Fruit fly (Drosophila melanogaster) whole organism, embryonic: ENCODE data around the gene HDAC4.

Experiments used
- Antp ChIP-seq: fragments of 200-800 bp; sonication (Bioruptor generic); optimal IDR thresholded peaks from 3 replicates; lab custom pipeline; 2016; ENCODE audit warnings: missing biosample characterization, missing genetic modification characterization
- CG10565 ChIP-seq: fragments of 200-800 bp; sonication (Bioruptor generic); optimal IDR thresholded peaks from 3 replicates; lab custom pipeline; 2016; ENCODE audit warnings: missing biosample characterization, mild to moderate bottlenecking, missing genetic modification characterization
- CG12219 ChIP-seq: fragments of 200-800 bp; sonication (Bioruptor generic); optimal IDR thresholded peaks from 3 replicates; lab custom pipeline; 2018; ENCODE audit warnings: missing biosample characterization, mild to moderate bottlenecking, missing genetic modification characterization
- CG12659 ChIP-seq: fragments of 200-800 bp; sonication (Bioruptor generic); optimal IDR thresholded peaks from 3 replicates; lab custom pipeline; 2017; ENCODE audit warnings: mild to moderate bottlenecking, missing biosample characterization, missing genetic modification reagents, missing genetic modification characterization
- CG13287 ChIP-seq: fragments of 200-800 bp; sonication (Bioruptor generic); IDR thresholded peaks from 2 replicates; pipeline ENCODE4 v1.3.6; 2022; ENCODE audit warnings: missing biosample characterization, missing genetic modification characterization; ENCODE audit not compliant: partially characterized antibody
- CG18011 ChIP-seq: fragments of 200-800 bp; sonication (Bioruptor generic); optimal IDR thresholded peaks from 2 replicates; lab custom pipeline; 2017; ENCODE audit warnings: missing biosample characterization, missing genetic modification characterization, mild to moderate bottlenecking, moderate library complexity, missing genotype
- CG2116 ChIP-seq: fragments of 200-800 bp; sonication (Bioruptor generic); optimal IDR thresholded peaks from 3 replicates; lab custom pipeline; 2018; ENCODE audit warnings: missing biosample characterization, mild to moderate bottlenecking, missing genetic modification characterization
- CG2129 ChIP-seq: fragments of 200-800 bp; sonication (Bioruptor generic); IDR thresholded peaks from 2 replicates; pipeline ENCODE4 v1.3.6; 2022; ENCODE audit warnings: missing biosample characterization, missing genetic modification characterization; ENCODE audit not compliant: partially characterized antibody
- CG2889 ChIP-seq: fragments of 200-800 bp; sonication (Bioruptor generic); IDR thresholded peaks from 3 replicates; pipeline ENCODE4 v1.3.6; 2022; ENCODE audit warnings: missing biosample characterization, missing genetic modification characterization
- CG32532 ChIP-seq: fragments of 200-800 bp; sonication (Bioruptor generic); IDR thresholded peaks from 2 replicates; pipeline ENCODE4 v1.3.6; 2022; ENCODE audit warnings: missing biosample characterization, missing genetic modification characterization
- CG34376 ChIP-seq: fragments of 200-800 bp; sonication (Bioruptor generic); optimal IDR thresholded peaks from 2 replicates; lab custom pipeline; 2018; ENCODE audit warnings: missing biosample characterization, mild to moderate bottlenecking, missing genetic modification characterization
- CG34422 ChIP-seq: fragments of 200-800 bp; sonication (Bioruptor generic); IDR thresholded peaks from 3 replicates; pipeline ENCODE4 v1.3.6; 2022; ENCODE audit warnings: missing biosample characterization, missing genetic modification characterization
- CG3995 ChIP-seq: fragments of 200-800 bp; sonication (Bioruptor generic); optimal IDR thresholded peaks from 3 replicates; lab custom pipeline; 2016; ENCODE audit warnings: missing biosample characterization, missing genetic modification characterization
- CG5180 ChIP-seq: fragments of 200-800 bp; sonication (Bioruptor generic); optimal IDR thresholded peaks from 3 replicates; lab custom pipeline; 2017; ENCODE audit warnings: missing biosample characterization, missing genetic modification characterization, mild to moderate bottlenecking, moderate library complexity, missing genetic modification reagents
- CG8478 ChIP-seq: fragments of >200 bp; optimal IDR thresholded peaks from 2 replicates; lab custom pipeline; 2018
- CG9437 ChIP-seq: fragments of 200-800 bp; sonication (Bioruptor generic); optimal IDR thresholded peaks from 2 replicates; lab custom pipeline; 2018; ENCODE audit warnings: missing biosample characterization, mild to moderate bottlenecking, missing genetic modification characterization
- CkIIα-i1 ChIP-seq: fragments of 200-800 bp; sonication (Bioruptor generic); IDR thresholded peaks from 2 replicates; pipeline ENCODE4 v1.3.6; 2022; ENCODE audit warnings: missing biosample characterization, missing genetic modification characterization
- CoRest ChIP-seq: fragments of 200-800 bp; sonication (Bioruptor generic); optimal IDR thresholded peaks from 3 replicates; lab custom pipeline; 2018; ENCODE audit warnings: missing biosample characterization, mild to moderate bottlenecking, missing genetic modification characterization, moderate library complexity
- ERR ChIP-seq: fragments of 200-800 bp; sonication (Bioruptor generic); optimal IDR thresholded peaks from 2 replicates; lab custom pipeline; 2016; ENCODE audit warnings: missing biosample characterization, missing genetic modification characterization
- Eip74EF ChIP-seq, 2 experiments: fragments of 200-800 bp in 1 of 2; fragments of >200 bp in 1 of 2; sonication (Bioruptor generic) in 1 of 2; optimal IDR thresholded peaks; 2 replicates each; lab custom pipeline; 2017 to 2019; ENCODE audit warnings: missing biosample characterization in 2 of 2, missing genetic modification characterization in 2 of 2, mild to moderate bottlenecking in 1 of 2, moderate library complexity in 1 of 2
- Ets97D ChIP-seq: fragments of 200-800 bp; sonication (Bioruptor generic); optimal IDR thresholded peaks from 3 replicates; lab custom pipeline; 2016; ENCODE audit warnings: missing biosample characterization, missing genetic modification characterization
- H15 ChIP-seq: fragments of 200-800 bp; sonication (Bioruptor generic); IDR thresholded peaks from 3 replicates; pipeline ENCODE4 v1.3.6; 2022; ENCODE audit warnings: missing biosample characterization, missing genetic modification characterization
- Hr51 ChIP-seq, 2 experiments: fragments of 200-800 bp; sonication (Bioruptor generic); optimal IDR thresholded peaks; 2 replicates in 1 of 2; 3 replicates in 1 of 2; lab custom pipeline; 2016 to 2018; ENCODE audit warnings: missing biosample characterization in 2 of 2, missing genetic modification characterization in 2 of 2, mild to moderate bottlenecking in 1 of 2, moderate library complexity in 1 of 2
- Jarid2 ChIP-seq: fragments of 200-800 bp; sonication (Bioruptor generic); optimal IDR thresholded peaks from 3 replicates; lab custom pipeline; 2017; ENCODE audit warnings: mild to moderate bottlenecking, missing biosample characterization, missing genetic modification reagents, missing genetic modification characterization
- Nf-YA ChIP-seq: fragments of 200-800 bp; sonication (Bioruptor generic); IDR thresholded peaks from 2 replicates; pipeline ENCODE4 v1.3.6; 2022; ENCODE audit warnings: missing biosample characterization, missing genetic modification characterization
- Opbp ChIP-seq: fragments of 200-800 bp; sonication (Bioruptor generic); IDR thresholded peaks from 3 replicates; pipeline ENCODE4 v1.3.6; 2022; ENCODE audit warnings: missing biosample characterization, missing genetic modification characterization; ENCODE audit not compliant: partially characterized antibody
- Scr ChIP-seq: fragments of 200-800 bp; sonication (Bioruptor generic); IDR thresholded peaks from 2 replicates; pipeline ENCODE4 v1.3.6; 2022; ENCODE audit warnings: missing biosample characterization, missing genetic modification characterization; ENCODE audit not compliant: partially characterized antibody
- Six4 ChIP-seq: fragments of 200-800 bp; sonication (Bioruptor generic); optimal IDR thresholded peaks from 2 replicates; lab custom pipeline; 2016; ENCODE audit warnings: missing biosample characterization, missing genetic modification characterization
- Sox100B ChIP-seq: fragments of 200-800 bp; sonication (Bioruptor generic); optimal IDR thresholded peaks from 3 replicates; lab custom pipeline; 2018; ENCODE audit warnings: missing biosample characterization, mild to moderate bottlenecking, missing genetic modification characterization
- Taf1 ChIP-seq: fragments of 200-800 bp; sonication (Bioruptor generic); IDR thresholded peaks from 2 replicates; pipeline ENCODE4 v1.3.6; 2022; ENCODE audit warnings: missing biosample characterization, missing genetic modification characterization
- Tbp ChIP-seq: fragments of >200 bp; optimal IDR thresholded peaks from 2 replicates; lab custom pipeline; 2018; ENCODE audit warnings: missing biosample characterization, missing genetic modification characterization
- Xbp1 ChIP-seq: fragments of 200-800 bp; sonication (Bioruptor generic); optimal IDR thresholded peaks from 3 replicates; lab custom pipeline; 2016; ENCODE audit warnings: missing biosample characterization, mild to moderate bottlenecking, missing genetic modification characterization
- al ChIP-seq: fragments of 200-800 bp; sonication (Bioruptor generic); IDR thresholded peaks from 2 replicates; pipeline ENCODE4 v1.3.6; 2022; ENCODE audit warnings: missing biosample characterization, missing genetic modification characterization
- bsh ChIP-seq, 2 experiments: fragments of 200-800 bp; sonication (Bioruptor generic); optimal IDR thresholded peaks; 2 replicates each; lab custom pipeline; 2017 to 2018; ENCODE audit warnings: mild to moderate bottlenecking in 2 of 2, missing biosample characterization in 2 of 2, missing genetic modification characterization in 2 of 2, moderate library complexity in 1 of 2
- crp ChIP-seq, 2 experiments: fragments of 200-800 bp; sonication (Bioruptor generic); optimal IDR thresholded peaks; 2 replicates in 1 of 2; 3 replicates in 1 of 2; lab custom pipeline; 2017; ENCODE audit warnings: missing biosample characterization in 2 of 2, missing genetic modification characterization in 2 of 2, mild to moderate bottlenecking in 1 of 2, moderate library complexity in 1 of 2
- gcm ChIP-seq: fragments of 200-800 bp; sonication (Bioruptor generic); optimal IDR thresholded peaks from 2 replicates; lab custom pipeline; 2019; ENCODE audit warnings: missing biosample characterization, mild to moderate bottlenecking, missing genetic modification characterization, moderate library complexity
- gem ChIP-seq: fragments of 200-800 bp; sonication (Bioruptor generic); optimal IDR thresholded peaks from 2 replicates; lab custom pipeline; 2019; ENCODE audit warnings: missing biosample characterization, mild to moderate bottlenecking, missing genetic modification characterization, moderate library complexity
- grau ChIP-seq: fragments of 200-800 bp; optimal IDR thresholded peaks from 3 replicates; lab custom pipeline; 2019; ENCODE audit warnings: missing biosample characterization, mild to moderate bottlenecking, missing genetic modification characterization, moderate library complexity
- hkb ChIP-seq, 2 experiments: fragments of 200-800 bp in 1 of 2; fragments of >200 bp in 1 of 2; sonication (Bioruptor generic) in 1 of 2; IDR thresholded peaks in 1 of 2; optimal IDR thresholded peaks in 1 of 2; 2 replicates each; pipeline versions ENCODE4 v1.3.6 to Lab custom; 2017 to 2022; ENCODE audit warnings: missing biosample characterization in 1 of 2, missing genetic modification characterization in 1 of 2
- jumu ChIP-seq: fragments of 200-800 bp; sonication (Bioruptor generic); optimal IDR thresholded peaks from 3 replicates; lab custom pipeline; 2016; ENCODE audit warnings: missing biosample characterization, missing genetic modification characterization
- lilli ChIP-seq: fragments of 200-800 bp; sonication (Bioruptor generic); optimal IDR thresholded peaks from 3 replicates; lab custom pipeline; 2016; ENCODE audit warnings: missing biosample characterization, missing genetic modification characterization
- mirr ChIP-seq: fragments of 200-800 bp; sonication (Bioruptor generic); optimal IDR thresholded peaks from 3 replicates; lab custom pipeline; 2018; ENCODE audit warnings: missing biosample characterization, mild to moderate bottlenecking, missing genetic modification characterization
- nom ChIP-seq: fragments of 200-800 bp; sonication (Bioruptor generic); optimal IDR thresholded peaks from 2 replicates; lab custom pipeline; 2017; ENCODE audit warnings: missing biosample characterization, missing genetic modification characterization, mild to moderate bottlenecking, moderate library complexity, missing genetic modification reagents
- odd ChIP-seq: fragments of 200-800 bp; sonication (Bioruptor generic); optimal IDR thresholded peaks from 2 replicates; lab custom pipeline; 2017; ENCODE audit warnings: missing biosample characterization, mild to moderate bottlenecking, missing genetic modification characterization
- phol ChIP-seq: fragments of 200-800 bp; sonication (Bioruptor generic); optimal IDR thresholded peaks from 3 replicates; lab custom pipeline; 2018; ENCODE audit warnings: missing biosample characterization, mild to moderate bottlenecking, missing genetic modification characterization, moderate library complexity
- pzg ChIP-seq: fragments of 200-800 bp; sonication (Bioruptor generic); optimal IDR thresholded peaks from 3 replicates; lab custom pipeline; 2018; ENCODE audit warnings: missing biosample characterization, mild to moderate bottlenecking, missing genetic modification characterization, moderate library complexity
- slbo ChIP-seq: fragments of 200-800 bp; sonication (Bioruptor generic); IDR thresholded peaks from 2 replicates; pipeline ENCODE4 v1.3.6; 2022; ENCODE audit warnings: missing biosample characterization, missing genetic modification characterization
- sug ChIP-seq: fragments of 200-800 bp; optimal IDR thresholded peaks from 2 replicates; lab custom pipeline; 2019; ENCODE audit warnings: missing biosample characterization, mild to moderate bottlenecking, missing genetic modification characterization, moderate library complexity
- ttk ChIP-seq: fragments of 200-800 bp; sonication (Bioruptor generic); IDR thresholded peaks from 2 replicates; pipeline ENCODE4 v2.1.2; 2022; ENCODE audit warnings: missing biosample characterization, missing genetic modification characterization
- vvl ChIP-seq: fragments of 200-800 bp; sonication (Bioruptor generic); IDR thresholded peaks from 2 replicates; pipeline ENCODE4 v1.3.6; 2022; ENCODE audit warnings: missing biosample characterization, missing genetic modification characterization

The HDAC4 gene

DNA sequence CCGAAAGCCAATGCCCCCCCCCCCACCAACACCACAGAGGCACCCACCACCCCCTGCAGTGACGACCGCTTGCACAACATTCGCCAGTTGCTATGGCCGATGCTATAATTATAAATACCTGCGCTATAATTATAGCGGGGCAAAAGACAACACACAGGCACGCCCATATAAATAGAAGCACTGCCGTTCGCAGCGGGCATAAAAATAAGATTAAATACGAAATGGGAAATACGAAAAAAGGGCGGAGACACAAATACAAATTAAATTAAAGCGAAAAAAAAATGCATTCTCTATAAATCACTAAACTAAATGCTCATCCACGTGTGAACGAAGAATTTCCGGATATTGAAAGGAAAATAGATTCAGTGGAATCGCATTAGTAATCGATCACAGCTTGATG is 12.0 kb downstream of the HDAC4 start (continued):
- TF ChIP-seq Tbp (GFP tag; lab: Kevin White, UChicago) (no peak), CG2889 (GFP tag; lab: Robert Waterston, UW) (no peak), ttk (peak; percentile 36; the same call in 1 of the 2 replicates), Antp (GFP tag; lab: Kevin White, UChicago) (peak; percentile 3), CG13287 (GFP tag; lab: Robert Waterston, UW) (no peak), CoRest (no peak), Jarid2 (GFP tag; lab: Kevin White, UChicago) (no peak), CG32532 (peak; percentile 58), Nf-YA (no peak), Opbp (GFP tag; lab: Robert Waterston, UW) (no peak), CG5180 (GFP tag; lab: Kevin White, UChicago) (no peak), CG2129 (GFP tag; lab: Robert Waterston, UW) (no peak), nom (GFP tag; lab: Kevin White, UChicago) (peak; percentile 8), pzg (GFP tag; lab: Kevin White, UChicago) (no peak), CG3995 (GFP tag; lab: Kevin White, UChicago) (no peak), CG10565 (GFP tag; lab: Kevin White, UChicago) (no peak), crp (GFP tag; optimal IDR thresholded peaks at IDR 0.05; lab: Kevin White, UChicago) (no peak), mirr (no peak), Eip74EF (GFP tag; optimal IDR thresholded peaks at IDR 0.05; lab: Kevin White, UChicago) (no peak), Taf1 (no peak), CG12219 (GFP tag; lab: Kevin White, UChicago) (no peak), CG12659 (GFP tag; lab: Kevin White, UChicago) (no peak), al (GFP tag; lab: Robert Waterston, UW) (no peak), odd (no peak), CG34376 (GFP tag; lab: Kevin White, UChicago) (no peak), Sox100B (GFP tag; lab: Kevin White, UChicago) (no peak), slbo (GFP tag; lab: Robert Waterston, UW) (peak; percentile 42; the same call in 1 of the 2 replicates), sug (tag; lab: Kevin White, UChicago) (peak; percentile 15), bsh (GFP tag; optimal IDR thresholded peaks at IDR 0.05; lab: Kevin White, UChicago) (peak in 1 of 2 experiments; percentile 19), CG2116 (GFP tag; lab: Kevin White, UChicago) (no peak), Six4 (no peak), phol (tag; lab: Kevin White, UChicago) (no peak), lilli (peak; percentile 5), vvl (GFP tag; lab: Robert Waterston, UW) (0 out of 2 replicates have a peak, but pooled peaks have one; percentile 36), Xbp1 (GFP tag; lab: Kevin White, UChicago) (peak; percentile 13), CG9437 (GFP tag; lab: Kevin White, UChicago) (no peak), CG18011 (no peak), CkIIα-i1 (GFP tag; lab: Robert Waterston, UW) (no peak), H15 (GFP tag; lab: Robert Waterston, UW) (no peak), hkb (optimal IDR thresholded peaks at IDR 0.05; lab: Kevin White, UChicago) (no peak), hkb (GFP tag; IDR thresholded peaks at IDR 0.05; lab: Robert Waterston, UW) (0 out of 2 replicates have a peak, but pooled peaks have one; percentile 28), gem (tag; lab: Kevin White, UChicago) (peak; percentile 9), grau (tag; lab: Kevin White, UChicago) (no peak), Ets97D (GFP tag; lab: Kevin White, UChicago) (no peak), jumu (GFP tag; lab: Kevin White, UChicago) (no peak), CG34422 (GFP tag; lab: Robert Waterston, UW) (no peak), gcm (GFP tag; lab: Kevin White, UChicago) (no peak), ERR (GFP tag; lab: Kevin White, UChicago) (no peak), Scr (no peak), CG8478 (no peak), Hr51 (GFP tag; optimal IDR thresholded peaks at IDR 0.05; lab: Kevin White, UChicago) (no peak)
